Fruit fly (Drosophila melanogaster) whole organism, embryonic: ENCODE measurements around the gene CG1273.

Experiments
- Abd-B ChIP-seq: fragments of 200-800 bp; sonication (Bioruptor generic); optimal IDR thresholded peaks from 2 replicates; lab custom pipeline; 2018; ENCODE audit warnings: missing biosample characterization, mild to moderate bottlenecking, missing genetic modification characterization, moderate library complexity
- Atf3 ChIP-seq: fragments of 200-800 bp; sonication (Bioruptor generic); optimal IDR thresholded peaks from 3 replicates; lab custom pipeline; 2016; ENCODE audit warnings: missing biosample characterization, missing genetic modification characterization
- CG10543 ChIP-seq: fragments of 200-800 bp; sonication (Bioruptor generic); optimal IDR thresholded peaks from 3 replicates; lab custom pipeline; 2017; ENCODE audit warnings: missing biosample characterization, mild to moderate bottlenecking, missing genetic modification characterization, moderate library complexity
- CG12769 ChIP-seq: fragments of 200-800 bp; sonication (Bioruptor generic); optimal IDR thresholded peaks from 2 replicates; lab custom pipeline; 2019; ENCODE audit warnings: missing biosample characterization, mild to moderate bottlenecking, missing genetic modification characterization, moderate library complexity
- CG13287 ChIP-seq: fragments of 200-800 bp; sonication (Bioruptor generic); IDR thresholded peaks from 2 replicates; pipeline ENCODE4 v1.3.6; 2022; ENCODE audit warnings: missing biosample characterization, missing genetic modification characterization; ENCODE audit not compliant: partially characterized antibody
- CG13624 ChIP-seq: fragments of 200-800 bp; sonication (Bioruptor generic); optimal IDR thresholded peaks from 2 replicates; lab custom pipeline; 2016; ENCODE audit warnings: missing biosample characterization, missing genetic modification characterization
- CG1603 ChIP-seq: fragments of 200-800 bp; sonication (Bioruptor generic); optimal IDR thresholded peaks from 2 replicates; lab custom pipeline; 2019; ENCODE audit warnings: missing biosample characterization, mild to moderate bottlenecking, missing genetic modification characterization, moderate library complexity
- CG34376 ChIP-seq: fragments of 200-800 bp; sonication (Bioruptor generic); optimal IDR thresholded peaks from 2 replicates; lab custom pipeline; 2018; ENCODE audit warnings: missing biosample characterization, mild to moderate bottlenecking, missing genetic modification characterization
- CG8290 ChIP-seq, 3 experiments: fragments of 200-800 bp; sonication (Bioruptor generic); optimal IDR thresholded peaks; 2 replicates each; lab custom pipeline; 2016 to 2019; ENCODE audit warnings: missing biosample characterization in 3 of 3, missing genetic modification characterization in 3 of 3, mild to moderate bottlenecking in 2 of 3, moderate library complexity in 1 of 3
- CG8359 ChIP-seq: fragments of 200-800 bp; sonication (Bioruptor generic); optimal IDR thresholded peaks from 2 replicates; lab custom pipeline; 2017; ENCODE audit warnings: missing biosample characterization, mild to moderate bottlenecking, missing genetic modification characterization, borderline replicate concordance
- D19B ChIP-seq: fragments of 200-800 bp; sonication (Bioruptor generic); optimal IDR thresholded peaks from 2 replicates; lab custom pipeline; 2017; ENCODE audit warnings: missing biosample characterization, mild to moderate bottlenecking, missing genetic modification characterization
- Deaf1 ChIP-seq: fragments of 200-800 bp; optimal IDR thresholded peaks from 3 replicates; lab custom pipeline; 2019; ENCODE audit warnings: missing biosample characterization, mild to moderate bottlenecking, missing genetic modification characterization, moderate library complexity
- GATAe ChIP-seq: fragments of 200-800 bp; sonication (Bioruptor generic); conservative IDR thresholded peaks from 2 replicates; pipeline ENCODE4 v1.3.6; 2022; ENCODE audit warnings: missing biosample characterization, missing genetic modification characterization
- Hr78 ChIP-seq, 2 experiments: fragments of 200-800 bp in 1 of 2; fragments of >200 bp in 1 of 2; sonication (Bioruptor generic) in 1 of 2; optimal IDR thresholded peaks; 2 replicates each; lab custom pipeline; 2017 to 2019; ENCODE audit warnings: missing biosample characterization in 2 of 2, missing genetic modification characterization in 2 of 2, mild to moderate bottlenecking in 1 of 2, moderate library complexity in 1 of 2
- Med ChIP-seq: fragments of 200-800 bp; sonication (Bioruptor generic); peaks from one replicate; lab custom pipeline; 2016; ENCODE audit warnings: missing biosample characterization, missing genetic modification characterization, mild to moderate bottlenecking, inconsistent platforms, moderate library complexity
- Opbp ChIP-seq: fragments of 200-800 bp; sonication (Bioruptor generic); IDR thresholded peaks from 3 replicates; pipeline ENCODE4 v1.3.6; 2022; ENCODE audit warnings: missing biosample characterization, missing genetic modification characterization; ENCODE audit not compliant: partially characterized antibody
- Pdp1 ChIP-seq, 2 experiments: fragments of 200-800 bp; sonication (Bioruptor generic); optimal IDR thresholded peaks; 3 replicates each; lab custom pipeline; 2016; ENCODE audit warnings: missing biosample characterization in 2 of 2, missing genetic modification characterization in 2 of 2, mild to moderate bottlenecking in 1 of 2, moderate library complexity in 1 of 2
- Scr ChIP-seq: fragments of 200-800 bp; sonication (Bioruptor generic); IDR thresholded peaks from 2 replicates; pipeline ENCODE4 v1.3.6; 2022; ENCODE audit warnings: missing biosample characterization, missing genetic modification characterization; ENCODE audit not compliant: partially characterized antibody
- aop ChIP-seq: fragments of 200-800 bp; sonication (Bioruptor generic); IDR thresholded peaks from 2 replicates; pipeline ENCODE4 v1.3.6; 2022; ENCODE audit warnings: missing biosample characterization, missing genetic modification characterization
- chinmo ChIP-seq: fragments of 200-800 bp; sonication (Bioruptor generic); IDR thresholded peaks from 4 replicates; pipeline ENCODE4 v1.3.6; 2022; ENCODE audit warnings: missing biosample characterization, missing genetic modification characterization; ENCODE audit not compliant: partially characterized antibody
- corto ChIP-seq: fragments of 200-800 bp; sonication (Bioruptor generic); optimal IDR thresholded peaks from 2 replicates; lab custom pipeline; 2016; ENCODE audit warnings: missing biosample characterization, mild to moderate bottlenecking, missing genetic modification characterization, moderate library complexity
- croc ChIP-seq: fragments of 200-800 bp; sonication (Bioruptor generic); conservative IDR thresholded peaks from 3 replicates; pipeline ENCODE4 v1.3.6; 2022; ENCODE audit warnings: missing biosample characterization, missing genetic modification characterization
- crol ChIP-seq: fragments of 200-800 bp; sonication (Bioruptor generic); IDR thresholded peaks from 2 replicates; pipeline ENCODE4 v1.3.6; 2022; ENCODE audit warnings: missing biosample characterization, missing genetic modification characterization
- cwo ChIP-seq: fragments of 200-800 bp; sonication (Bioruptor generic); optimal IDR thresholded peaks from 3 replicates; lab custom pipeline; 2017; ENCODE audit warnings: missing biosample characterization, missing genetic modification characterization, mild to moderate bottlenecking, moderate library complexity, missing genetic modification reagents
- exex ChIP-seq: fragments of 200-800 bp; sonication (Bioruptor generic); optimal IDR thresholded peaks from 4 replicates; lab custom pipeline; 2018; ENCODE audit warnings: missing biosample characterization, mild to moderate bottlenecking, missing genetic modification characterization, moderate library complexity
- gce ChIP-seq: fragments of 200-800 bp; sonication (Bioruptor generic); IDR thresholded peaks from 3 replicates; pipeline ENCODE4 v1.3.6; 2022; ENCODE audit warnings: missing biosample characterization, missing genetic modification characterization
- grn ChIP-seq: fragments of 200-800 bp; sonication (Bioruptor generic); optimal IDR thresholded peaks from 3 replicates; lab custom pipeline; 2017; ENCODE audit warnings: missing biosample characterization, missing genetic modification characterization
- kni ChIP-seq: fragments of 200-800 bp; sonication (Bioruptor generic); optimal IDR thresholded peaks from 3 replicates; lab custom pipeline; 2017; ENCODE audit warnings: mild to moderate bottlenecking, missing biosample characterization, missing genetic modification reagents, missing genetic modification characterization
- mirr ChIP-seq: fragments of 200-800 bp; sonication (Bioruptor generic); optimal IDR thresholded peaks from 3 replicates; lab custom pipeline; 2018; ENCODE audit warnings: missing biosample characterization, mild to moderate bottlenecking, missing genetic modification characterization
- nom ChIP-seq: fragments of 200-800 bp; sonication (Bioruptor generic); optimal IDR thresholded peaks from 2 replicates; lab custom pipeline; 2017; ENCODE audit warnings: missing biosample characterization, missing genetic modification characterization, mild to moderate bottlenecking, moderate library complexity, missing genetic modification reagents
- sd ChIP-seq: fragments of 200-800 bp; sonication (Bioruptor generic); optimal IDR thresholded peaks from 3 replicates; lab custom pipeline; 2018; ENCODE audit warnings: missing biosample characterization, mild to moderate bottlenecking, missing genetic modification characterization, moderate library complexity
- sr ChIP-seq: fragments of 200-800 bp; sonication (Bioruptor generic); IDR thresholded peaks from 3 replicates; pipeline ENCODE4 v1.3.6; 2022; ENCODE audit warnings: missing biosample characterization, missing genetic modification characterization
- sug ChIP-seq: fragments of 200-800 bp; optimal IDR thresholded peaks from 2 replicates; lab custom pipeline; 2019; ENCODE audit warnings: missing biosample characterization, mild to moderate bottlenecking, missing genetic modification characterization, moderate library complexity
- unc-4 ChIP-seq: fragments of 200-800 bp; sonication (Bioruptor generic); IDR thresholded peaks from 2 replicates; pipeline ENCODE4 v1.3.6; 2022; ENCODE audit warnings: missing biosample characterization, missing genetic modification characterization; ENCODE audit not compliant: partially characterized antibody
- vvl ChIP-seq: fragments of 200-800 bp; sonication (Bioruptor generic); IDR thresholded peaks from 2 replicates; pipeline ENCODE4 v1.3.6; 2022; ENCODE audit warnings: missing biosample characterization, missing genetic modification characterization

Gene CG1273

dm6 chr3L:4221792-4222191 lies 41.7 kb upstream of the CG1273 start:
- TF ChIP-seq Pdp1 (GFP tag; optimal IDR thresholded peaks at IDR 0.05; lab: Kevin White, UChicago) (peak in 1 of 2 experiments; percentile 60), mirr (GFP tag; lab: Kevin White, UChicago) (peak; percentile 22), Abd-B (GFP tag; lab: Kevin White, UChicago) (no peak), GATAe (0 out of 2 replicates have a peak, but pooled peaks have one; percentile 11), CG34376 (GFP tag; lab: Kevin White, UChicago) (peak; percentile 2), corto (GFP tag; lab: Kevin White, UChicago) (no peak), exex (tag; lab: Kevin White, UChicago) (peak; percentile 17), Med (GFP tag; lab: Kevin White, UChicago) (peak; percentile 75), Opbp (GFP tag; lab: Robert Waterston, UW) (no peak), CG13624 (GFP tag; lab: Kevin White, UChicago) (peak; percentile 78), grn (peak; percentile 70)
- TF ChIP-seq, all 482 proteins: peak for 8

- 0 out of 2 replicates have a peak, but pooled peaks have one; percentile 5 for TF ChIP-seq CG13287 (GFP tag; lab: Robert Waterston, UW)
- peak; percentile 20 for TF ChIP-seq Deaf1 (tag; lab: Kevin White, UChicago)
- peak; percentile 70 for TF ChIP-seq Med (GFP tag; lab: Kevin White, UChicago)
- TF ChIP-seq vvl (GFP tag; lab: Robert Waterston, UW) = 0 out of 2 replicates have a peak, but pooled peaks have one; percentile 7
- TF ChIP-seq cwo = peak; percentile 63
- peak; percentile 7 for TF ChIP-seq kni (GFP tag; lab: Kevin White, UChicago)
- peak in 1 of 2 experiments; percentile 82 for TF ChIP-seq Hr78 (GFP tag; optimal IDR thresholded peaks at IDR 0.05; lab: Kevin White, UChicago)
- TF ChIP-seq CG34376 (GFP tag; lab: Kevin White, UChicago) = peak; percentile 67
- no peak for TF ChIP-seq unc-4 (GFP tag; lab: Robert Waterston, UW)
- TF ChIP-seq CG10543 = peak; percentile 14
- no peak for TF ChIP-seq CG8290 (GFP tag; optimal IDR thresholded peaks at IDR 0.05; lab: Kevin White, UChicago)
- TF ChIP-seq CG8290 (tag; optimal IDR thresholded peaks at IDR 0.05; lab: Kevin White, UChicago) = peak in 1 of 2 experiments; percentile 8
- 0 out of 3 replicates have a peak, but pooled peaks have one; percentile 33 for TF ChIP-seq gce (GFP tag; lab: Robert Waterston, UW)
- TF ChIP-seq Pdp1 (GFP tag; optimal IDR thresholded peaks at IDR 0.05; lab: Kevin White, UChicago) = peak in 1 of 2 experiments; percentile 67
- peak; percentile 75 for TF ChIP-seq sd (tag; lab: Kevin White, UChicago)
- peak; percentile 42 for TF ChIP-seq D19B (GFP tag; lab: Kevin White, UChicago)
- TF ChIP-seq CG1603 = no peak
- TF ChIP-seq nom = peak; percentile 32
- peak; percentile 31 for TF ChIP-seq CG12769 (tag; lab: Kevin White, UChicago)
- peak; percentile 90 for TF ChIP-seq crol (GFP tag; lab: Robert Waterston, UW)
- peak; percentile 82; the same call in 2 of the 3 replicates for TF ChIP-seq sr (GFP tag; lab: Robert Waterston, UW)
- TF ChIP-seq aop (GFP tag; lab: Robert Waterston, UW) = 0 out of 2 replicates have a peak, but pooled peaks have one; percentile 41
- TF ChIP-seq sug = peak; percentile 72
- no peak for TF ChIP-seq Scr (GFP tag; lab: Robert Waterston, UW)
- no peak for TF ChIP-seq CG8359 (GFP tag; lab: Kevin White, UChicago)
- TF ChIP-seq Atf3 (GFP tag; lab: Kevin White, UChicago) = no peak
- no peak for TF ChIP-seq croc (GFP tag; lab: Robert Waterston, UW)
- TF ChIP-seq chinmo (GFP tag; lab: Robert Waterston, UW) = 0 out of 4 replicates have a peak, but pooled peaks have one; percentile 42
Measured at dm6 chr3L:4225647-4226470, 37.7 kb upstream of the CG1273 start.
